Fruit fly (Drosophila melanogaster) whole organism, embryonic: Measurements from ENCODE around the gene CG32650.

ENCODE experiments used
- Abd-B ChIP-seq: fragments of 200-800 bp; sonication (Bioruptor generic); optimal IDR thresholded peaks from 2 replicates; lab custom pipeline; 2018; ENCODE audit warnings: missing biosample characterization, mild to moderate bottlenecking, missing genetic modification characterization, moderate library complexity
- B-H1 ChIP-seq: fragments of 200-800 bp; sonication (Bioruptor generic); IDR thresholded peaks from 3 replicates; pipeline ENCODE4 v1.3.6; 2022; ENCODE audit warnings: missing biosample characterization, missing genetic modification characterization
- BtbVII ChIP-seq: fragments of 200-800 bp; sonication (Bioruptor generic); optimal IDR thresholded peaks from 3 replicates; lab custom pipeline; 2017; ENCODE audit warnings: missing biosample characterization, mild to moderate bottlenecking, missing genetic modification characterization
- CG10209 ChIP-seq: fragments of 200-800 bp; sonication (Bioruptor generic); optimal IDR thresholded peaks from 3 replicates; lab custom pipeline; 2017; ENCODE audit warnings: missing biosample characterization, mild to moderate bottlenecking, missing genetic modification characterization, missing genetic modification reagents
- CG12071 ChIP-seq: fragments of 200-800 bp; sonication (Bioruptor generic); optimal IDR thresholded peaks from 3 replicates; lab custom pipeline; 2018; ENCODE audit warnings: missing biosample characterization, mild to moderate bottlenecking, missing genetic modification characterization
- CG12219 ChIP-seq: fragments of 200-800 bp; sonication (Bioruptor generic); optimal IDR thresholded peaks from 3 replicates; lab custom pipeline; 2018; ENCODE audit warnings: missing biosample characterization, mild to moderate bottlenecking, missing genetic modification characterization
- CG12391 ChIP-seq: fragments of 200-800 bp; sonication (Bioruptor generic); optimal IDR thresholded peaks from 3 replicates; lab custom pipeline; 2018; ENCODE audit warnings: missing biosample characterization, mild to moderate bottlenecking, missing genetic modification characterization, moderate library complexity
- CG17612 ChIP-seq: fragments of 200-800 bp; sonication (Bioruptor generic); IDR thresholded peaks from 2 replicates; pipeline ENCODE4 v1.3.6; 2022; ENCODE audit warnings: missing biosample characterization, missing genetic modification characterization
- CG17802 ChIP-seq: fragments of 200-800 bp; sonication (Bioruptor generic); optimal IDR thresholded peaks from 2 replicates; lab custom pipeline; 2018; ENCODE audit warnings: missing biosample characterization, mild to moderate bottlenecking, missing genetic modification characterization, moderate library complexity
- CG2199 ChIP-seq: fragments of 200-800 bp; sonication (Bioruptor generic); IDR thresholded peaks from 3 replicates; pipeline ENCODE4 v1.3.6; 2022; ENCODE audit warnings: missing biosample characterization, missing genetic modification characterization
- CG2202 ChIP-seq: fragments of 200-800 bp; sonication (Bioruptor generic); optimal IDR thresholded peaks from 2 replicates; lab custom pipeline; 2018; ENCODE audit warnings: missing biosample characterization, mild to moderate bottlenecking, missing genetic modification characterization
- CG2678 ChIP-seq: fragments of 200-800 bp; sonication (Bioruptor generic); optimal IDR thresholded peaks from 3 replicates; lab custom pipeline; 2019; ENCODE audit warnings: missing biosample characterization, mild to moderate bottlenecking, missing genetic modification characterization, moderate library complexity
- CG34224 ChIP-seq: fragments of 200-800 bp; sonication (Bioruptor generic); IDR thresholded peaks from 3 replicates; pipeline ENCODE4 v1.3.6; 2022; ENCODE audit warnings: missing biosample characterization, missing genetic modification characterization; ENCODE audit not compliant: partially characterized antibody
- CG34422 ChIP-seq: fragments of 200-800 bp; sonication (Bioruptor generic); IDR thresholded peaks from 3 replicates; pipeline ENCODE4 v1.3.6; 2022; ENCODE audit warnings: missing biosample characterization, missing genetic modification characterization
- CG6854 ChIP-seq: fragments of 200-800 bp; sonication (Bioruptor generic); optimal IDR thresholded peaks from 3 replicates; lab custom pipeline; 2017; ENCODE audit warnings: missing biosample characterization, mild to moderate bottlenecking, missing genetic modification characterization
- CG7987 ChIP-seq: fragments of 200-800 bp; sonication (Bioruptor generic); optimal IDR thresholded peaks from 2 replicates; lab custom pipeline; 2018; ENCODE audit warnings: missing biosample characterization, mild to moderate bottlenecking, missing genetic modification characterization, moderate library complexity
- CG8290 ChIP-seq, 3 experiments: fragments of 200-800 bp; sonication (Bioruptor generic); optimal IDR thresholded peaks; 2 replicates each; lab custom pipeline; 2016 to 2019; ENCODE audit warnings: missing biosample characterization in 3 of 3, missing genetic modification characterization in 3 of 3, mild to moderate bottlenecking in 2 of 3, moderate library complexity in 1 of 3
- CG8359 ChIP-seq: fragments of 200-800 bp; sonication (Bioruptor generic); optimal IDR thresholded peaks from 2 replicates; lab custom pipeline; 2017; ENCODE audit warnings: missing biosample characterization, mild to moderate bottlenecking, missing genetic modification characterization, borderline replicate concordance
- CG8765 ChIP-seq: fragments of 200-800 bp; sonication (Bioruptor generic); IDR thresholded peaks from 2 replicates; pipeline ENCODE4 v1.3.6; 2022; ENCODE audit warnings: missing biosample characterization, missing genetic modification characterization
- Dbx ChIP-seq: fragments of 200-800 bp; sonication (Bioruptor generic); IDR thresholded peaks from 3 replicates; pipeline ENCODE4 v1.3.6; 2022; ENCODE audit warnings: missing biosample characterization, missing genetic modification characterization
- Doc2 ChIP-seq: fragments of 200-800 bp; sonication (Bioruptor generic); IDR thresholded peaks from 2 replicates; pipeline ENCODE4 v1.3.6; 2022; ENCODE audit warnings: missing biosample characterization, missing genetic modification characterization
- GATAe ChIP-seq: fragments of 200-800 bp; sonication (Bioruptor generic); conservative IDR thresholded peaks from 2 replicates; pipeline ENCODE4 v1.3.6; 2022; ENCODE audit warnings: missing biosample characterization, missing genetic modification characterization
- Gsc ChIP-seq: fragments of 200-800 bp; sonication (Bioruptor generic); IDR thresholded peaks from 2 replicates; pipeline ENCODE4 v1.3.6; 2022; ENCODE audit warnings: missing biosample characterization, missing genetic modification characterization
- Meics ChIP-seq: fragments of 200-800 bp; sonication (Bioruptor generic); optimal IDR thresholded peaks from 2 replicates; lab custom pipeline; 2017; ENCODE audit warnings: missing biosample characterization, mild to moderate bottlenecking, missing genetic modification characterization
- NFAT ChIP-seq: fragments of 200-800 bp; sonication (Bioruptor generic); IDR thresholded peaks from 2 replicates; pipeline ENCODE4 v1.3.6; 2022; ENCODE audit warnings: missing biosample characterization, missing genetic modification characterization
- PHDP ChIP-seq: fragments of 200-800 bp; sonication (Bioruptor generic); optimal IDR thresholded peaks from 3 replicates; lab custom pipeline; 2018; ENCODE audit warnings: missing biosample characterization, mild to moderate bottlenecking, missing genetic modification characterization, moderate library complexity
- Poxn ChIP-seq: fragments of 200-800 bp; sonication (Bioruptor generic); IDR thresholded peaks from 2 replicates; pipeline ENCODE4 v1.3.6; 2022; ENCODE audit warnings: missing biosample characterization, missing genetic modification characterization
- Vsx1 ChIP-seq: fragments of 200-800 bp; sonication (Bioruptor generic); optimal IDR thresholded peaks from 2 replicates; lab custom pipeline; 2017; ENCODE audit warnings: missing biosample characterization, mild to moderate bottlenecking, missing genetic modification characterization, missing genetic modification reagents
- ab ChIP-seq: fragments of 200-800 bp; sonication (Bioruptor generic); optimal IDR thresholded peaks from 2 replicates; lab custom pipeline; 2016; ENCODE audit warnings: missing biosample characterization, missing genetic modification characterization
- cg ChIP-seq: fragments of 200-800 bp; sonication (Bioruptor generic); optimal IDR thresholded peaks from 3 replicates; lab custom pipeline; 2019; ENCODE audit warnings: missing biosample characterization, mild to moderate bottlenecking, missing genetic modification characterization, moderate library complexity
- cwo ChIP-seq: fragments of 200-800 bp; sonication (Bioruptor generic); optimal IDR thresholded peaks from 3 replicates; lab custom pipeline; 2017; ENCODE audit warnings: missing biosample characterization, missing genetic modification characterization, mild to moderate bottlenecking, moderate library complexity, missing genetic modification reagents
- dati ChIP-seq: fragments of 200-800 bp; sonication (Bioruptor generic); IDR thresholded peaks from 2 replicates; pipeline ENCODE4 v1.3.6; 2022; ENCODE audit warnings: missing biosample characterization, missing genetic modification characterization
- dmrt11E ChIP-seq: fragments of 200-800 bp; sonication (Bioruptor generic); optimal IDR thresholded peaks from 3 replicates; lab custom pipeline; 2018; ENCODE audit warnings: missing biosample characterization, mild to moderate bottlenecking, missing genetic modification characterization, moderate library complexity
- fd96Cb ChIP-seq: fragments of 200-800 bp; sonication (Bioruptor generic); optimal IDR thresholded peaks from 2 replicates; lab custom pipeline; 2018; ENCODE audit warnings: missing biosample characterization, mild to moderate bottlenecking, missing genetic modification characterization, moderate library complexity
- gem ChIP-seq: fragments of 200-800 bp; sonication (Bioruptor generic); optimal IDR thresholded peaks from 2 replicates; lab custom pipeline; 2019; ENCODE audit warnings: missing biosample characterization, mild to moderate bottlenecking, missing genetic modification characterization, moderate library complexity
- otp ChIP-seq: fragments of 200-800 bp; sonication (Bioruptor generic); IDR thresholded peaks from 3 replicates; pipeline ENCODE4, ENCODE4 v1.3.6; 2022; ENCODE audit warnings: missing biosample characterization, missing genetic modification characterization
- peb ChIP-seq: fragments of 200-800 bp; sonication (Bioruptor generic); IDR thresholded peaks from 2 replicates; pipeline ENCODE4 v1.3.6; 2022; ENCODE audit warnings: missing biosample characterization, missing genetic modification characterization
- prd ChIP-seq, 3 experiments: fragments of >200 bp in 2 of 3; fragments of 200-800 bp in 1 of 3; sonication (Bioruptor generic) in 1 of 3; optimal IDR thresholded peaks in 2 of 3; IDR thresholded peaks in 1 of 3; 2 replicates in 2 of 3; 3 replicates in 1 of 3; pipeline versions ENCODE4 v1.3.6 to Lab custom; 2017 to 2022; ENCODE audit warnings: missing biosample characterization in 1 of 3, missing genetic modification characterization in 1 of 3
- psq ChIP-seq: fragments of 200-800 bp; sonication (Bioruptor generic); optimal IDR thresholded peaks from 2 replicates; lab custom pipeline; 2017; ENCODE audit warnings: missing biosample characterization, missing genetic modification characterization
- schlank ChIP-seq: fragments of 200-800 bp; sonication (Bioruptor generic); optimal IDR thresholded peaks from 2 replicates; lab custom pipeline; 2018; ENCODE audit warnings: missing biosample characterization, mild to moderate bottlenecking, missing genetic modification characterization
- sens ChIP-seq: fragments of 200-800 bp; sonication (Bioruptor generic); peaks from one replicate; lab custom pipeline; 2016; ENCODE audit warnings: missing biosample characterization, missing genetic modification characterization
- tap ChIP-seq: fragments of 200-800 bp; optimal IDR thresholded peaks from 3 replicates; lab custom pipeline; 2019; ENCODE audit warnings: missing biosample characterization, mild to moderate bottlenecking, missing genetic modification characterization, moderate library complexity
- tll ChIP-seq, 2 experiments: fragments of 200-800 bp in 1 of 2; fragments of >200 bp in 1 of 2; sonication (Bioruptor generic) in 1 of 2; optimal IDR thresholded peaks; 2 replicates each; lab custom pipeline; 2017 to 2019; ENCODE audit warnings: missing biosample characterization in 2 of 2, missing genetic modification characterization in 2 of 2, mild to moderate bottlenecking in 1 of 2, moderate library complexity in 1 of 2
- vvl ChIP-seq: fragments of 200-800 bp; sonication (Bioruptor generic); IDR thresholded peaks from 2 replicates; pipeline ENCODE4 v1.3.6; 2022; ENCODE audit warnings: missing biosample characterization, missing genetic modification characterization
- zen ChIP-seq: fragments of 200-800 bp; sonication (Bioruptor generic); optimal IDR thresholded peaks from 3 replicates; lab custom pipeline; 2018; ENCODE audit warnings: missing biosample characterization, mild to moderate bottlenecking, missing genetic modification characterization, moderate library complexity

The CG32650 gene

DNA sequence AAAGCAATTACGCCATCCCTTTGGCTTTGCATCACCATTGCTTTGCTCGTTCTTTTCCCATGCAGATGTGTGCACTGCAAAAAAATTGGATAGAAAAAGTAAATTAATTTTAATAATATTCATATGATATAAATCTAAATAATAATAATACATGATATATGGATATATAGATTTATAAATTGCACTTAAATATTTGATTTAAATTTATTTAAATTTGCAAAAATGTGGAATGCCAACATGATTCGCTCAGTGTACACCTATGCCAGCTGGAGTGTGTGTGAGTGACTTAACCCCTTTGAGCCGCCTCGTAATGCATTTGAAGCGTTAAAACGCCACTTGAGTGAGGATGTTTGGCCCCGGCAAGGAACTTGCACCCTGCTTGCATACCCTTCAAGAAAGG is 15.3 kb upstream of the CG32650 start (continued):
- TF ChIP-seq GATAe (GFP tag; lab: Robert Waterston, UW) (no peak), CG2678 (tag; lab: Kevin White, UChicago) (peak; percentile 27), ab (GFP tag; lab: Kevin White, UChicago) (no peak), CG10209 (GFP tag; lab: Kevin White, UChicago) (no peak), NFAT (GFP tag; lab: Robert Waterston, UW) (no peak), Gsc (GFP tag; lab: Robert Waterston, UW) (no peak), Dbx (no peak), otp (GFP tag; lab: Robert Waterston, UW) (no peak), vvl (no peak), CG2199 (no peak), cg (no peak), psq (no peak), B-H1 (GFP tag; lab: Robert Waterston, UW) (no peak), CG12071 (no peak), sens (no peak), schlank (no peak), Vsx1 (GFP tag; lab: Kevin White, UChicago) (no peak), CG12391 (tag; lab: Kevin White, UChicago) (peak; percentile 13), dati (no peak), CG8359 (GFP tag; lab: Kevin White, UChicago) (no peak), CG34224 (GFP tag; lab: Robert Waterston, UW) (no peak), zen (tag; lab: Kevin White, UChicago) (peak; percentile 40), Poxn (GFP tag; lab: Robert Waterston, UW) (no peak), CG17802 (no peak), CG8765 (GFP tag; lab: Robert Waterston, UW) (no peak), CG7987 (GFP tag; lab: Kevin White, UChicago) (no peak), fd96Cb (peak; percentile 11), dmrt11E (tag; lab: Kevin White, UChicago) (peak; percentile 37), CG34422 (GFP tag; lab: Robert Waterston, UW) (no peak; the same call in 2 of the 3 replicates), PHDP (tag; lab: Kevin White, UChicago) (peak; percentile 16), prd (optimal IDR thresholded peaks at IDR 0.05; lab: Kevin White, UChicago) (no peak), prd (GFP tag; IDR thresholded peaks at IDR 0.05; lab: Robert Waterston, UW) (0 out of 3 replicates have a peak, but pooled peaks have one; percentile 40), CG12219 (GFP tag; lab: Kevin White, UChicago) (no peak), CG6854 (no peak), tll (GFP tag; optimal IDR thresholded peaks at IDR 0.05; lab: Kevin White, UChicago) (no peak), Meics (GFP tag; lab: Kevin White, UChicago) (no peak), CG17612 (GFP tag; lab: Robert Waterston, UW) (no peak), Doc2 (no peak), Abd-B (GFP tag; lab: Kevin White, UChicago) (no peak), peb (GFP tag; lab: Robert Waterston, UW) (no peak), BtbVII (GFP tag; lab: Kevin White, UChicago) (no peak), tap (tag; lab: Kevin White, UChicago) (no peak), CG2202 (tag; lab: Kevin White, UChicago) (no peak), cwo (GFP tag; lab: Kevin White, UChicago) (no peak), CG8290 (GFP tag; optimal IDR thresholded peaks at IDR 0.05; lab: Kevin White, UChicago) (no peak), CG8290 (tag; optimal IDR thresholded peaks at IDR 0.05; lab: Kevin White, UChicago) (no peak), gem (tag; lab: Kevin White, UChicago) (peak; percentile 51)
